Worm (Caenorhabditis elegans) whole organism, young adult: ENCODE results near the gene egl-21.

ENCODE experiments used
- B0035.1 ChIP-seq: sonication (generic microtip); optimal IDR thresholded peaks from 2 replicates; lab custom pipeline; 2016; ENCODE audit warnings: missing genetic modification characterization, mild to moderate bottlenecking, missing compliant biosample characterization, missing genotype, missing genetic modification reagents
- C17E4.6 ChIP-seq: fragments of 200-800 bp; sonication (Bioruptor generic); IDR thresholded peaks from 2 replicates; pipeline ENCODE4 v1.3.6; 2022; ENCODE audit warnings: missing genetic modification reagents, missing genetic modification characterization, missing compliant biosample characterization
- F22D6.2 ChIP-seq: sonication (generic microtip); optimal IDR thresholded peaks from 2 replicates; lab custom pipeline; 2016; ENCODE audit warnings: mild to moderate bottlenecking, missing genetic modification characterization, missing compliant biosample characterization
- F23B12.7 ChIP-seq: sonication (generic microtip); optimal IDR thresholded peaks from 2 replicates; lab custom pipeline; 2017; ENCODE audit warnings: missing genetic modification characterization, mild to moderate bottlenecking, missing compliant biosample characterization, antibody characterized with exemption, moderate library complexity; ENCODE audit not compliant: insufficient read depth
- F33H1.4 ChIP-seq: fragments of 200-800 bp; sonication (Bioruptor generic); IDR thresholded peaks from 2 replicates; pipeline ENCODE4 v1.3.6; 2022; ENCODE audit warnings: missing genetic modification reagents, missing genetic modification characterization, missing compliant biosample characterization
- T07F8.4 ChIP-seq: sonication (generic microtip); optimal IDR thresholded peaks from 2 replicates; lab custom pipeline; 2016; ENCODE audit warnings: mild to moderate bottlenecking, missing genetic modification characterization, moderate library complexity, missing compliant biosample characterization
- T26A5.8 ChIP-seq: sonication (generic microtip); optimal IDR thresholded peaks from 2 replicates; lab custom pipeline; 2016; ENCODE audit warnings: missing genetic modification characterization, missing compliant biosample characterization
- Y95B8A.8 ChIP-seq: fragments of 200-800 bp; sonication (Bioruptor generic); IDR thresholded peaks from 2 replicates; pipeline ENCODE4 v1.3.6; 2022; ENCODE audit warnings: missing genetic modification reagents, missing genetic modification characterization, missing compliant biosample characterization
- ccch-3 ChIP-seq: fragments of 200-800 bp; sonication (Bioruptor generic); optimal IDR thresholded peaks from 2 replicates; lab custom pipeline; 2018; ENCODE audit warnings: mild to moderate bottlenecking, missing genetic modification characterization, missing compliant biosample characterization
- cebp-2 ChIP-seq: fragments of 200-800 bp; sonication (Bioruptor generic); IDR thresholded peaks from 2 replicates; pipeline ENCODE4 v1.3.6; 2022; ENCODE audit warnings: missing genetic modification characterization, missing compliant biosample characterization
- ceh-27 ChIP-seq: fragments of 200-800 bp; sonication (Bioruptor generic); optimal IDR thresholded peaks from 2 replicates; lab custom pipeline; 2018; ENCODE audit warnings: mild to moderate bottlenecking, missing genetic modification characterization, moderate library complexity, missing compliant biosample characterization
- chd-7 ChIP-seq: sonication (generic microtip); optimal IDR thresholded peaks from 2 replicates; lab custom pipeline; 2016; ENCODE audit warnings: mild to moderate bottlenecking, missing genetic modification characterization, moderate library complexity, missing compliant biosample characterization
- die-1 ChIP-seq: sonication (generic microtip); optimal IDR thresholded peaks from 2 replicates; lab custom pipeline; 2016; ENCODE audit warnings: missing genotype, mild to moderate bottlenecking, missing genetic modification characterization, missing compliant biosample characterization
- egl-44 ChIP-seq: fragments of 200-800 bp; sonication (Bioruptor generic); IDR thresholded peaks from 2 replicates; pipeline ENCODE4 v1.3.6; 2022; ENCODE audit warnings: missing genetic modification reagents, missing genetic modification characterization, missing compliant biosample characterization
- hlh-26 ChIP-seq: fragments of 200-800 bp; sonication (Bioruptor generic); conservative IDR thresholded peaks from 2 replicates; pipeline ENCODE4 v1.3.6; 2022; ENCODE audit warnings: missing genetic modification reagents, missing genetic modification characterization, missing compliant biosample characterization
- hsf-1 ChIP-seq: fragments of 200-800 bp; sonication (Bioruptor generic); IDR thresholded peaks from 2 replicates; pipeline ENCODE4 v1.3.6; 2022; ENCODE audit warnings: missing genetic modification reagents, missing genetic modification characterization, missing compliant biosample characterization
- let-526 ChIP-seq: fragments of 200-800 bp; sonication (Bioruptor generic); IDR thresholded peaks from 2 replicates; pipeline ENCODE4 v1.3.6; 2022; ENCODE audit warnings: missing genetic modification reagents, missing genetic modification characterization, missing compliant biosample characterization
- lin-40 ChIP-seq: sonication (generic microtip); optimal IDR thresholded peaks from 2 replicates; lab custom pipeline; 2016; ENCODE audit warnings: missing genetic modification characterization, mild to moderate bottlenecking, missing compliant biosample characterization, missing genotype, missing genetic modification reagents
- madf-6 ChIP-seq: fragments of 200-800 bp; sonication (Bioruptor generic); IDR thresholded peaks from 2 replicates; pipeline ENCODE4 v1.3.6; 2022; ENCODE audit warnings: missing genetic modification reagents, missing genetic modification characterization, missing compliant biosample characterization
- mcd-1 ChIP-seq: fragments of 200-800 bp; sonication (Bioruptor generic); IDR thresholded peaks from 2 replicates; pipeline ENCODE4 v1.3.6; 2022; ENCODE audit warnings: missing genetic modification reagents, missing genetic modification characterization, missing compliant biosample characterization
- mel-28 ChIP-seq: sonication (generic microtip); optimal IDR thresholded peaks from 2 replicates; lab custom pipeline; 2016; ENCODE audit warnings: borderline replicate concordance, mild to moderate bottlenecking, missing genetic modification characterization, missing compliant biosample characterization
- nfya-2 ChIP-seq: fragments of 200-800 bp; sonication (Bioruptor generic); IDR thresholded peaks from 2 replicates; pipeline ENCODE4 v1.3.6; 2022; ENCODE audit warnings: missing genetic modification reagents, missing genetic modification characterization, missing compliant biosample characterization
- pbrm-1 ChIP-seq: fragments of 200-800 bp; sonication (Bioruptor generic); IDR thresholded peaks from 2 replicates; pipeline ENCODE4 v1.3.6; 2022; ENCODE audit warnings: missing genetic modification reagents, missing genetic modification characterization, missing compliant biosample characterization
- rcor-1 ChIP-seq: fragments of 200-800 bp; sonication (Bioruptor generic); IDR thresholded peaks from 2 replicates; pipeline ENCODE4 v1.3.6; 2022; ENCODE audit warnings: missing genetic modification reagents, missing genetic modification characterization, missing compliant biosample characterization
- rec-8 ChIP-seq, 2 experiments: sonication (generic microtip); optimal IDR thresholded peaks; 2 replicates each; lab custom pipeline; 2016; ENCODE audit warnings: mild to moderate bottlenecking in 2 of 2, missing genetic modification characterization in 2 of 2, missing genetic modification reagents in 2 of 2, missing genotype in 2 of 2, missing biosample characterization in 1 of 2, missing compliant biosample characterization in 1 of 2, moderate library complexity in 1 of 2
- rpc-1 ChIP-seq, 2 experiments: fragments of 150-350 bp in 1 of 2; sonication (generic microtip) in 1 of 2; optimal IDR thresholded peaks; 2 replicates each; lab custom pipeline; 2014 to 2018; ENCODE audit warnings: missing biosample characterization in 1 of 2, missing genetic modification characterization in 1 of 2, missing genetic modification reagents in 1 of 2, missing genotype in 1 of 2
- snpc-4 ChIP-seq, 5 experiments: fragments of 150-350 bp in 1 of 5; sonication (generic microtip) in 4 of 5; optimal IDR thresholded peaks; 2 replicates each; lab custom pipeline; 2014 to 2018; ENCODE audit warnings: missing genetic modification characterization in 5 of 5, missing biosample characterization in 3 of 5, antibody characterized with exemption in 2 of 5, mild to moderate bottlenecking in 2 of 5, missing compliant biosample characterization in 2 of 5, missing genotype in 2 of 5, moderate library complexity in 2 of 5, missing genetic modification reagents in 1 of 5
- sptf-2 ChIP-seq: fragments of 200-800 bp; sonication (Bioruptor generic); optimal IDR thresholded peaks from 2 replicates; lab custom pipeline; 2018; ENCODE audit warnings: mild to moderate bottlenecking, missing genetic modification characterization, missing compliant biosample characterization
- tlf-1 ChIP-seq: fragments of 200-800 bp; sonication (Bioruptor generic); optimal IDR thresholded peaks from 2 replicates; lab custom pipeline; 2018; ENCODE audit warnings: mild to moderate bottlenecking, missing genetic modification characterization, missing compliant biosample characterization
- unc-130 ChIP-seq: sonication (generic microtip); optimal IDR thresholded peaks from 2 replicates; lab custom pipeline; 2016; ENCODE audit warnings: missing genetic modification reagents, missing genetic modification characterization, missing compliant biosample characterization
- unc-62 ChIP-seq: fragments of 150-350 bp; optimal IDR thresholded peaks from 2 replicates; lab custom pipeline; 2014; ENCODE audit warnings: missing biosample characterization, missing genetic modification reagents, missing genetic modification characterization
- ztf-18 ChIP-seq: sonication (generic microtip); optimal IDR thresholded peaks from 2 replicates; lab custom pipeline; 2016; ENCODE audit warnings: missing genotype, mild to moderate bottlenecking, missing genetic modification characterization, missing compliant biosample characterization
- ztf-26 ChIP-seq: sonication (generic microtip); optimal IDR thresholded peaks from 2 replicates; lab custom pipeline; 2017; ENCODE audit warnings: missing genetic modification characterization, missing compliant biosample characterization
- ztf-6 ChIP-seq: fragments of 200-800 bp; sonication (Bioruptor generic); IDR thresholded peaks from 2 replicates; pipeline ENCODE4 v1.3.6; 2022; ENCODE audit warnings: missing genetic modification reagents, missing genetic modification characterization, missing compliant biosample characterization

The egl-21 gene

ce11 chrIV:10457137-10457536 is 24.5 kb downstream of the egl-21 start, which contains the start of gene srb-17:
srb-17 (minus strand) TSS chrIV:10457237.
- no peak for TF ChIP-seq unc-130
- no peak for TF ChIP-seq unc-62 (GFP tag; lab: Kevin White, UChicago)
- TF ChIP-seq F33H1.4 (GFP tag; lab: Robert Waterston, UW): no peak
- no peak for TF ChIP-seq ccch-3 (GFP tag; lab: Kevin White, UChicago)
- no peak for TF ChIP-seq T26A5.8 (tag; lab: Kevin White, UChicago)
- no peak for TF ChIP-seq B0035.1 (tag; lab: Kevin White, UChicago)
- no peak for TF ChIP-seq tlf-1
- TF ChIP-seq mcd-1 (GFP tag; lab: Robert Waterston, UW): no peak
- no peak for TF ChIP-seq ztf-6 (GFP tag; lab: Robert Waterston, UW)
- TF ChIP-seq mel-28 (tag; lab: Kevin White, UChicago): no peak

DNA sequence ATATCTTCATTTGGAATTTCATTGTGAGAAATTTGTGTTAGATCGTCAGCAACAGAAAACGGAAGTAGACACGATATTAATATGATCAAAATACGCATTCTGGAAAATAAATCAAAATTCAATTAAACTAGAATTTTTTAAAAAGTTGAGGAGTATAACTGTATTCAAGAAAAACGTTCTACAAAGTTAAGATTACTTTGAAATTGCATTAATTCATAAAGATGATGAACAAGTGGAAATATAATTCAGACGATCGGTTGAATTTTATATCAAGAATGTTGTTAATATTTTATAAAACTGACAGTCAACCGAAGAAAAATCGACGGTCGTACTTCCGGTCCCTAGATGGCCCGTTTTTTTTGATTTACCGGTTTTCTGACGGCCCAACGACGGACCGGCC is 28.6 kb downstream of the egl-21 start, which contains the start of gene F01D4.8:
TSS of gene F01D4.8 (minus strand) at position 101 of the 400 bp plus-strand sequence.
- TF ChIP-seq let-526 (GFP tag; lab: Robert Waterston, UW) (no peak), C17E4.6 (no peak), hsf-1 (GFP tag; lab: Robert Waterston, UW) (no peak), ceh-27 (no peak), madf-6 (no peak), pbrm-1 (GFP tag; lab: Robert Waterston, UW) (no peak), ztf-6 (GFP tag; lab: Robert Waterston, UW) (no peak), ztf-18 (no peak), ccch-3 (GFP tag; lab: Kevin White, UChicago) (no peak), die-1 (tag; lab: Kevin White, UChicago) (no peak), mel-28 (tag; lab: Kevin White, UChicago) (no peak), cebp-2 (no peak), Y95B8A.8 (GFP tag; lab: Robert Waterston, UW) (no peak), chd-7 (no peak), rec-8 (tag; optimal IDR thresholded peaks at IDR 0.05; lab: Kevin White, UChicago) (no peak), hlh-26 (GFP tag; lab: Robert Waterston, UW) (no peak), snpc-4 (GFP tag; optimal IDR thresholded peaks at IDR 0.05; lab: Kevin White, UChicago) (no peak), snpc-4 (tag; optimal IDR thresholded peaks at IDR 0.05; lab: Kevin White, UChicago) (no peak), F23B12.7 (tag; lab: Kevin White, UChicago) (no peak)

DNA sequence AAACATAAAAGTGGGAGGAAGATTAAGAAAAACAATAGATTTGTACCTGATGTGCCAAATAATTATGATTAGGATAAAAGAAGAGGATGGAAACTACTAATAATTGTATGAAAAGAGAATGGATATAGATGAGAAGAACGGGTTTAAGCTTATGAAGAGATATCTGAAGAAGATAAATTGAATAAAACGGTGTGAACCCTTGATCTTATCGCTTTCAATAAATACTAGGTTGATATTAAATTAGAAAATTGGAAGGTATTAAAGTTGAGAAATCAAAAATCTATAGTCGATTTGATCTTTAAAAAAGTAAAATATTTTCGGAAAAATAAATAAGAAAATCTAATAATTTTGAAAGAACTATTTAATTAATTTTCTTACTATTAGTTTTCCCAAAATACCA is 31.8 kb downstream of the egl-21 start, which contains the start of gene F13B12.4:
TSS of gene F13B12.4 (minus strand) at position 101 of the 400 bp plus-strand sequence.
- TF ChIP-seq lin-40 (tag; lab: Kevin White, UChicago): no peak
- TF ChIP-seq egl-44: no peak
- no peak for TF ChIP-seq F33H1.4 (GFP tag; lab: Robert Waterston, UW)
- no peak for TF ChIP-seq ztf-26
- TF ChIP-seq hsf-1 (GFP tag; lab: Robert Waterston, UW): no peak
- no peak for TF ChIP-seq F22D6.2 (tag; lab: Kevin White, UChicago)
- no peak for TF ChIP-seq rcor-1 (GFP tag; lab: Robert Waterston, UW)
- TF ChIP-seq nfya-2 (GFP tag; lab: Robert Waterston, UW): no peak
- TF ChIP-seq T07F8.4 (tag; lab: Kevin White, UChicago): no peak
- no peak for TF ChIP-seq rpc-1 (optimal IDR thresholded peaks at IDR 0.05; lab: Kevin White, UChicago)
- TF ChIP-seq rpc-1 (tag; optimal IDR thresholded peaks at IDR 0.05; lab: Kevin White, UChicago): no peak
- TF ChIP-seq sptf-2 (GFP tag; lab: Kevin White, UChicago): no peak
